Fruit fly (Drosophila melanogaster) whole organism, prepupa: Measurements from ENCODE around the gene CG33303.
A peak's percentile ranks its signal among the peaks of the same experiment; 100 is the strongest.

ENCODE experiments used
- Blimp-1 ChIP-seq: fragments of 200-800 bp; sonication (Bioruptor generic); optimal IDR thresholded peaks from 3 replicates; lab custom pipeline; 2017; ENCODE audit warnings: missing biosample characterization, missing genetic modification characterization, mild to moderate bottlenecking, moderate library complexity, missing genetic modification reagents
- CG10631 ChIP-seq: fragments of 200-800 bp; sonication (Bioruptor generic); optimal IDR thresholded peaks from 2 replicates; lab custom pipeline; 2016; ENCODE audit warnings: missing biosample characterization, missing genetic modification characterization
- CG10669 ChIP-seq: fragments of 200-800 bp; sonication (Bioruptor generic); optimal IDR thresholded peaks from 3 replicates; lab custom pipeline; 2018; ENCODE audit warnings: missing biosample characterization, mild to moderate bottlenecking, missing genetic modification characterization, moderate library complexity
- CG11294 ChIP-seq: fragments of 200-800 bp; sonication (Bioruptor generic); IDR thresholded peaks from 2 replicates; pipeline ENCODE4 v1.3.6; 2022; ENCODE audit warnings: missing biosample characterization, missing genetic modification characterization
- CG11762 ChIP-seq: fragments of 200-800 bp; sonication (Bioruptor generic); optimal IDR thresholded peaks from 3 replicates; lab custom pipeline; 2016; ENCODE audit warnings: missing biosample characterization, missing genetic modification characterization; ENCODE audit not compliant: insufficient read depth
- CG11902 ChIP-seq: fragments of 200-800 bp; sonication (Bioruptor generic); optimal IDR thresholded peaks from 3 replicates; lab custom pipeline; 2016; ENCODE audit warnings: missing biosample characterization, missing genetic modification characterization
- CG15336 ChIP-seq: fragments of 200-800 bp; sonication (Bioruptor generic); IDR thresholded peaks from 2 replicates; pipeline ENCODE4 v1.3.6; 2022; ENCODE audit warnings: missing biosample characterization, missing genetic modification characterization
- CG1621 ChIP-seq: fragments of 200-800 bp; sonication (Bioruptor generic); optimal IDR thresholded peaks from 3 replicates; lab custom pipeline; 2018; ENCODE audit warnings: missing biosample characterization, mild to moderate bottlenecking, missing genetic modification characterization
- CG16779 ChIP-seq: fragments of 200-800 bp; sonication (Bioruptor generic); optimal IDR thresholded peaks from 3 replicates; lab custom pipeline; 2017; ENCODE audit warnings: missing biosample characterization, mild to moderate bottlenecking, missing genetic modification characterization
- CG3032 ChIP-seq: fragments of 200-800 bp; optimal IDR thresholded peaks from 2 replicates; lab custom pipeline; 2019; ENCODE audit warnings: missing biosample characterization, mild to moderate bottlenecking, missing genetic modification characterization, moderate library complexity
- CG32006 ChIP-seq: fragments of 200-800 bp; sonication (Bioruptor generic); optimal IDR thresholded peaks from 3 replicates; lab custom pipeline; 2017; ENCODE audit warnings: missing biosample characterization, mild to moderate bottlenecking, missing genetic modification characterization
- CG34406 ChIP-seq: fragments of 200-800 bp; sonication (Bioruptor generic); optimal IDR thresholded peaks from 3 replicates; lab custom pipeline; 2016; ENCODE audit warnings: missing biosample characterization, missing genetic modification characterization
- CG3919 ChIP-seq: fragments of 200-800 bp; sonication (Bioruptor generic); optimal IDR thresholded peaks from 3 replicates; lab custom pipeline; 2016; ENCODE audit warnings: missing biosample characterization, missing genetic modification characterization
- CG4318 ChIP-seq: fragments of 200-800 bp; sonication (Bioruptor generic); optimal IDR thresholded peaks from 3 replicates; lab custom pipeline; 2017; ENCODE audit warnings: missing biosample characterization, mild to moderate bottlenecking, missing genetic modification characterization
- CG6163 ChIP-seq: fragments of 200-800 bp; sonication (Bioruptor generic); IDR thresholded peaks from 3 replicates; pipeline ENCODE4 v1.3.6; 2022; ENCODE audit warnings: missing biosample characterization, missing genetic modification characterization
- CG6276 ChIP-seq: fragments of 200-800 bp; sonication (Bioruptor generic); optimal IDR thresholded peaks from 2 replicates; lab custom pipeline; 2017; ENCODE audit warnings: missing biosample characterization, mild to moderate bottlenecking, missing genetic modification characterization
- CG6808 ChIP-seq: fragments of 200-800 bp; sonication (Bioruptor generic); optimal IDR thresholded peaks from 3 replicates; lab custom pipeline; 2017; ENCODE audit warnings: missing biosample characterization, missing genetic modification characterization, mild to moderate bottlenecking, moderate library complexity, missing genetic modification reagents
- CG6854 ChIP-seq: fragments of 200-800 bp; sonication (Bioruptor generic); optimal IDR thresholded peaks from 2 replicates; lab custom pipeline; 2017; ENCODE audit warnings: missing biosample characterization, mild to moderate bottlenecking, missing genetic modification characterization
- CG7368 ChIP-seq: fragments of 200-800 bp; sonication (Bioruptor generic); optimal IDR thresholded peaks from 3 replicates; lab custom pipeline; 2016; ENCODE audit warnings: missing biosample characterization, missing genetic modification characterization
- CG8319 ChIP-seq: fragments of 200-800 bp; sonication (Bioruptor generic); optimal IDR thresholded peaks from 3 replicates; lab custom pipeline; 2016; ENCODE audit warnings: missing biosample characterization, missing genetic modification characterization
- CG8632 ChIP-seq: fragments of 200-800 bp; sonication (Bioruptor generic); optimal IDR thresholded peaks from 3 replicates; lab custom pipeline; 2016; ENCODE audit warnings: missing biosample characterization, missing genetic modification characterization
- CG9139 ChIP-seq: fragments of 200-800 bp; sonication (Bioruptor generic); optimal IDR thresholded peaks from 3 replicates; lab custom pipeline; 2017; ENCODE audit warnings: missing biosample characterization, mild to moderate bottlenecking, missing genetic modification characterization
- Ets21C ChIP-seq: fragments of 200-800 bp; sonication (Bioruptor generic); optimal IDR thresholded peaks from 3 replicates; lab custom pipeline; 2016; ENCODE audit warnings: missing biosample characterization, missing genetic modification characterization
- Ets96B ChIP-seq: fragments of 200-800 bp; optimal IDR thresholded peaks from 2 replicates; lab custom pipeline; 2019; ENCODE audit warnings: missing biosample characterization, mild to moderate bottlenecking, missing genetic modification characterization, moderate library complexity
- Gug ChIP-seq: fragments of 200-800 bp; sonication (Bioruptor generic); IDR thresholded peaks from 2 replicates; pipeline ENCODE4 v1.3.6; 2022; ENCODE audit warnings: missing biosample characterization, missing genetic modification characterization
- Hr38 ChIP-seq: sonication (Bioruptor generic); optimal IDR thresholded peaks from 2 replicates; lab custom pipeline; 2016; ENCODE audit warnings: missing biosample characterization, missing genetic modification characterization
- Hr39 ChIP-seq: fragments of 200-800 bp; sonication (Bioruptor generic); optimal IDR thresholded peaks from 2 replicates; lab custom pipeline; 2016; ENCODE audit warnings: missing biosample characterization, missing genetic modification characterization
- Lpt ChIP-seq: fragments of 200-800 bp; sonication (Bioruptor generic); optimal IDR thresholded peaks from 3 replicates; lab custom pipeline; 2016; ENCODE audit warnings: missing biosample characterization, missing genetic modification characterization
- Met ChIP-seq: fragments of 200-800 bp; sonication (Bioruptor generic); optimal IDR thresholded peaks from 3 replicates; lab custom pipeline; 2016; ENCODE audit warnings: missing biosample characterization, missing genetic modification characterization
- OdsH ChIP-seq: fragments of 200-800 bp; sonication (Bioruptor generic); optimal IDR thresholded peaks from 3 replicates; lab custom pipeline; 2016; ENCODE audit warnings: missing biosample characterization, missing genetic modification characterization
- Smox ChIP-seq: fragments of 200-800 bp; sonication (Bioruptor generic); optimal IDR thresholded peaks from 3 replicates; lab custom pipeline; 2016; ENCODE audit warnings: missing biosample characterization, missing genetic modification characterization
- Sox102F ChIP-seq: fragments of 200-800 bp; sonication (Bioruptor generic); optimal IDR thresholded peaks from 2 replicates; lab custom pipeline; 2016; ENCODE audit warnings: missing biosample characterization, mild to moderate bottlenecking, missing genetic modification characterization
- Sox14 ChIP-seq: fragments of 200-800 bp; sonication (Bioruptor generic); optimal IDR thresholded peaks from 3 replicates; lab custom pipeline; 2016; ENCODE audit warnings: missing biosample characterization, missing genetic modification characterization
- achi ChIP-seq: fragments of 200-800 bp; sonication (Bioruptor generic); optimal IDR thresholded peaks from 3 replicates; lab custom pipeline; 2016; ENCODE audit warnings: missing biosample characterization, missing genetic modification characterization
- acj6 ChIP-seq: fragments of 200-800 bp; sonication (Bioruptor generic); optimal IDR thresholded peaks from 3 replicates; lab custom pipeline; 2016; ENCODE audit warnings: missing biosample characterization, missing genetic modification characterization
- cyc ChIP-seq: fragments of 200-800 bp; sonication (Bioruptor generic); optimal IDR thresholded peaks from 3 replicates; lab custom pipeline; 2016; ENCODE audit warnings: missing biosample characterization, missing genetic modification characterization
- dac ChIP-seq: fragments of 200-800 bp; sonication (Bioruptor generic); optimal IDR thresholded peaks from 2 replicates; lab custom pipeline; 2017; ENCODE audit warnings: missing biosample characterization, mild to moderate bottlenecking, missing genetic modification characterization
- dsx ChIP-seq: fragments of 200-800 bp; optimal IDR thresholded peaks from 3 replicates; lab custom pipeline; 2019; ENCODE audit warnings: missing biosample characterization, mild to moderate bottlenecking, missing genetic modification characterization, moderate library complexity; ENCODE audit not compliant: poor library complexity, severe bottlenecking
- eg ChIP-seq: fragments of 200-800 bp; sonication (Bioruptor generic); IDR thresholded peaks from 3 replicates; pipeline ENCODE4 v1.3.6; 2022; ENCODE audit warnings: missing biosample characterization, missing genetic modification characterization
- esn ChIP-seq: fragments of 200-800 bp; sonication (Bioruptor generic); optimal IDR thresholded peaks from 2 replicates; lab custom pipeline; 2016; ENCODE audit warnings: missing biosample characterization, mild to moderate bottlenecking, missing genetic modification characterization, moderate library complexity
- fd59A ChIP-seq: fragments of 200-800 bp; sonication (Bioruptor generic); optimal IDR thresholded peaks from 2 replicates; lab custom pipeline; 2017; ENCODE audit warnings: missing biosample characterization, mild to moderate bottlenecking, missing genetic modification characterization, missing genetic modification reagents
- fd85E ChIP-seq: fragments of 200-800 bp; sonication (Bioruptor generic); optimal IDR thresholded peaks from 3 replicates; lab custom pipeline; 2016; ENCODE audit warnings: missing biosample characterization, missing genetic modification characterization
- fkh ChIP-seq: fragments of 200-800 bp; sonication (Bioruptor generic); optimal IDR thresholded peaks from 3 replicates; lab custom pipeline; 2017; ENCODE audit warnings: missing biosample characterization, mild to moderate bottlenecking, missing genetic modification characterization, moderate library complexity
- net ChIP-seq: fragments of 200-800 bp; sonication (Bioruptor generic); optimal IDR thresholded peaks from 3 replicates; lab custom pipeline; 2016; ENCODE audit warnings: missing biosample characterization, missing genetic modification characterization
- pdm3 ChIP-seq: fragments of 200-800 bp; sonication (Bioruptor generic); optimal IDR thresholded peaks from 3 replicates; lab custom pipeline; 2016; ENCODE audit warnings: missing biosample characterization, missing genetic modification characterization
- salr ChIP-seq, 2 experiments: fragments of 200-800 bp; sonication (Bioruptor generic); optimal IDR thresholded peaks; 3 replicates each; lab custom pipeline; 2016 to 2018; ENCODE audit warnings: missing biosample characterization in 2 of 2, missing genetic modification characterization in 2 of 2, mild to moderate bottlenecking in 1 of 2
- spab ChIP-seq: fragments of 200-800 bp; sonication (Bioruptor generic); optimal IDR thresholded peaks from 2 replicates; lab custom pipeline; 2017; ENCODE audit warnings: missing biosample characterization, mild to moderate bottlenecking, missing genetic modification characterization, missing genetic modification reagents
- ss ChIP-seq, 2 experiments: fragments of 200-800 bp; sonication (Bioruptor generic); optimal IDR thresholded peaks; 2 replicates in 1 of 2; 3 replicates in 1 of 2; lab custom pipeline; 2017 to 2018; ENCODE audit warnings: mild to moderate bottlenecking in 2 of 2, missing biosample characterization in 2 of 2, missing genetic modification characterization in 2 of 2, moderate library complexity in 1 of 2
- topi ChIP-seq: fragments of 200-800 bp; sonication (Bioruptor generic); optimal IDR thresholded peaks from 3 replicates; lab custom pipeline; 2016; ENCODE audit warnings: missing biosample characterization, missing genetic modification characterization
- vri ChIP-seq: fragments of 200-800 bp; sonication (Bioruptor generic); optimal IDR thresholded peaks from 3 replicates; lab custom pipeline; 2016; ENCODE audit warnings: missing biosample characterization, mild to moderate bottlenecking, missing genetic modification characterization

CG33303 gene

dm6 chr2L:10413251-10414127 is 37.9 kb upstream of the CG33303 start, which contains the start of the genes CG5355 and Klp31E:
CG5355 (minus strand) TSS chr2L:10413463.
Klp31E (plus strand) TSS chr2L:10414017.
- TF ChIP-seq CG6276 (GFP tag; lab: Kevin White, UChicago): no peak
- no peak for TF ChIP-seq pdm3 (GFP tag; lab: Kevin White, UChicago)
- no peak for TF ChIP-seq fd85E (GFP tag; lab: Kevin White, UChicago)
- TF ChIP-seq dsx (GFP tag; lab: Kevin White, UChicago): no peak
- no peak for TF ChIP-seq CG11902
- TF ChIP-seq spab (GFP tag; lab: Kevin White, UChicago): no peak
- TF ChIP-seq Gug (GFP tag; lab: Robert Waterston, UW): 0 out of 2 replicates have a peak, but pooled peaks have one; percentile 41
- peak; percentile 39 for TF ChIP-seq Ets21C
- no peak for TF ChIP-seq CG3919 (GFP tag; lab: Kevin White, UChicago)
- TF ChIP-seq CG11762 (GFP tag; lab: Kevin White, UChicago): no peak
- no peak for TF ChIP-seq CG32006 (GFP tag; lab: Kevin White, UChicago)
- TF ChIP-seq CG16779 (tag; lab: Kevin White, UChicago): no peak
- no peak for TF ChIP-seq CG8632 (GFP tag; lab: Kevin White, UChicago)
- TF ChIP-seq CG3032: peak; percentile 79
- TF ChIP-seq cyc: peak; percentile 47
- no peak for TF ChIP-seq Smox (GFP tag; lab: Kevin White, UChicago)
- TF ChIP-seq Hr38 (GFP tag; lab: Kevin White, UChicago): no peak
- no peak for TF ChIP-seq Met
- TF ChIP-seq CG10669: no peak
- no peak for TF ChIP-seq achi (GFP tag; lab: Kevin White, UChicago)
- TF ChIP-seq CG11294 (GFP tag; lab: Robert Waterston, UW): no peak
- TF ChIP-seq acj6 (GFP tag; lab: Kevin White, UChicago): peak; percentile 50
- TF ChIP-seq topi (GFP tag; lab: Kevin White, UChicago): no peak
- no peak for TF ChIP-seq CG7368 (GFP tag; lab: Kevin White, UChicago)
- peak; percentile 69 for TF ChIP-seq OdsH (GFP tag; lab: Kevin White, UChicago)
- TF ChIP-seq dac (GFP tag; lab: Kevin White, UChicago): no peak
- TF ChIP-seq net (GFP tag; lab: Kevin White, UChicago): no peak
- no peak for TF ChIP-seq CG34406 (GFP tag; lab: Kevin White, UChicago)
- no peak for TF ChIP-seq CG6808 (GFP tag; lab: Kevin White, UChicago)
- no peak for TF ChIP-seq fkh
- peak; percentile 46 for TF ChIP-seq Ets96B
- TF ChIP-seq Sox102F (GFP tag; lab: Kevin White, UChicago): no peak
- no peak for TF ChIP-seq vri (GFP tag; lab: Kevin White, UChicago)
- TF ChIP-seq CG15336: no peak
- no peak for TF ChIP-seq Lpt (GFP tag; lab: Kevin White, UChicago)
- TF ChIP-seq CG10631 (GFP tag; lab: Kevin White, UChicago): peak; percentile 78
- no peak for TF ChIP-seq Sox14 (GFP tag; lab: Kevin White, UChicago)
- TF ChIP-seq Blimp-1 (GFP tag; lab: Kevin White, UChicago): peak; percentile 43
- TF ChIP-seq CG4318 (GFP tag; lab: Kevin White, UChicago): no peak
- no peak for TF ChIP-seq CG9139
- no peak for TF ChIP-seq ss (GFP tag; optimal IDR thresholded peaks at IDR 0.05; lab: Kevin White, UChicago)
- TF ChIP-seq CG6163 (GFP tag; lab: Robert Waterston, UW): no peak
- no peak for TF ChIP-seq CG1621 (tag; lab: Kevin White, UChicago)
- TF ChIP-seq CG6854: peak; percentile 16
- peak; percentile 54 for TF ChIP-seq esn (GFP tag; lab: Kevin White, UChicago)
- no peak for TF ChIP-seq fd59A (GFP tag; lab: Kevin White, UChicago)
- TF ChIP-seq eg: no peak
- TF ChIP-seq salr (GFP tag; optimal IDR thresholded peaks at IDR 0.05; lab: Kevin White, UChicago): no peak
- peak; percentile 59 for TF ChIP-seq Hr39 (GFP tag; lab: Kevin White, UChicago)
- no peak for TF ChIP-seq CG8319 (GFP tag; lab: Kevin White, UChicago)
